Fruit fly (Drosophila melanogaster): ENCODE results near the gene tld.

Gene tld

dm6 chr3R:24768538-24769401, 19.2 kb downstream of the tld start, which contains the start of gene CG13631 (continued):
- TF ChIP-seq Nf-YA (GFP tag; IDR thresholded peaks at IDR 0.05), result peak; percentile 88
- TF ChIP-seq lilli (GFP tag; optimal IDR thresholded peaks at IDR 0.05), result peak; percentile 81
- peak; percentile 64; the same call in 2 of the 3 replicates for TF ChIP-seq CG11560 (tag; IDR thresholded peaks at IDR 0.05)
- peak; percentile 96 for TF ChIP-seq zfh1 (GFP tag; IDR thresholded peaks at IDR 0.05)
- TF ChIP-seq cg (GFP tag; optimal IDR thresholded peaks at IDR 0.05), result peak; percentile 44
- TF ChIP-seq wor (GFP tag; IDR thresholded peaks at IDR 0.05), result peak; percentile 97
- peak; percentile 64; the same call in 1 of the 2 replicates for TF ChIP-seq klu (GFP tag; IDR thresholded peaks at IDR 0.05)
- peak; percentile 94 for TF ChIP-seq CG7556 (GFP tag; optimal IDR thresholded peaks at IDR 0.05)
- no peak for TF ChIP-seq Kr (GFP tag; optimal IDR thresholded peaks at IDR 0.05)
- peak; percentile 32 for TF ChIP-seq YL-1 (GFP tag; optimal IDR thresholded peaks at IDR 0.05)
- no peak for TF ChIP-seq zen2 (GFP tag; IDR thresholded peaks at IDR 0.05; ENCODE audit: partially characterized antibody)
- peak; percentile 94 for TF ChIP-seq CG2202 (tag; optimal IDR thresholded peaks at IDR 0.05)
- TF ChIP-seq Stat92E (GFP tag; optimal IDR thresholded peaks at IDR 0.05), result peak in 1 of 3 experiments; percentile 94
- no peak for TF ChIP-seq hkb (optimal IDR thresholded peaks at IDR 0.05)
- peak; percentile 93 for TF ChIP-seq hkb (GFP tag; IDR thresholded peaks at IDR 0.05)
- peak; percentile 92 for TF ChIP-seq so (GFP tag; IDR thresholded peaks at IDR 0.05)
- TF ChIP-seq CG1832 (GFP tag; optimal IDR thresholded peaks at IDR 0.05), result no peak
- peak; percentile 66 for TF ChIP-seq CG31365 (tag; optimal IDR thresholded peaks at IDR 0.05)
- TF ChIP-seq Med (GFP tag), result peak; percentile 96

- peak; percentile 54 for TF ChIP-seq Hr39 (optimal IDR thresholded peaks at IDR 0.05)
- 0 out of 3 replicates have a peak, but pooled peaks have one; percentile 33 for TF ChIP-seq sr (GFP tag; IDR thresholded peaks at IDR 0.05)
- TF ChIP-seq Drgx (GFP tag; IDR thresholded peaks at IDR 0.05), result no peak
- TF ChIP-seq CG4404 (GFP tag; IDR thresholded peaks at IDR 0.05), result no peak
- TF ChIP-seq CG42726 (GFP tag; IDR thresholded peaks at IDR 0.05; ENCODE audit: partially characterized antibody), result no peak
- TF ChIP-seq Dek (tag; optimal IDR thresholded peaks at IDR 0.05), result no peak
- no peak for TF ChIP-seq HLH4C (GFP tag; IDR thresholded peaks at IDR 0.05; ENCODE audit: partially characterized antibody)
- no peak for TF ChIP-seq hth (optimal IDR thresholded peaks at IDR 0.05)
- TF ChIP-seq ewg (GFP tag; optimal IDR thresholded peaks at IDR 0.05), result no peak
- TF ChIP-seq CG11456 (GFP tag; IDR thresholded peaks at IDR 0.05), result peak; percentile 26; the same call in 1 of the 3 replicates
- peak; percentile 14; the same call in 1 of the 2 replicates for TF ChIP-seq CG3847 (GFP tag; IDR thresholded peaks at IDR 0.05)
- no peak for TF ChIP-seq MTF-1 (GFP tag; optimal IDR thresholded peaks at IDR 0.05; ENCODE audit: borderline replicate concordance)
- TF ChIP-seq maf-S (GFP tag; optimal IDR thresholded peaks at IDR 0.05), result no peak
- no peak for TF ChIP-seq CG6854 (GFP tag; optimal IDR thresholded peaks at IDR 0.05)
- TF ChIP-seq sna (GFP tag; IDR thresholded peaks at IDR 0.05; ENCODE audit: partially characterized antibody), result 0 out of 2 replicates have a peak, but pooled peaks have one; percentile 24
- 0 out of 2 replicates have a peak, but pooled peaks have one; percentile 8 for TF ChIP-seq slbo (GFP tag; IDR thresholded peaks at IDR 0.05)
- no peak for TF ChIP-seq Xrp1 (GFP tag; IDR thresholded peaks at IDR 0.05)
- TF ChIP-seq Aef1 (GFP tag; IDR thresholded peaks at IDR 0.05), result no peak
- no peak for TF ChIP-seq Sry-β (GFP tag; optimal IDR thresholded peaks at IDR 0.05)
Measured at dm6 chr3R:24769601-24770000, 20.1 kb downstream of the tld start.

Measured in whole organism, embryonic.